Fruit fly (Drosophila melanogaster) whole organism, prepupa: ENCODE results near the gene CG34428.
A peak's percentile ranks its signal among the peaks of the same experiment; 100 is the strongest.

Experiments
- Blimp-1 ChIP-seq: fragments of 200-800 bp; sonication (Bioruptor generic); optimal IDR thresholded peaks from 3 replicates; lab custom pipeline; 2017; ENCODE audit warnings: missing biosample characterization, missing genetic modification characterization, mild to moderate bottlenecking, moderate library complexity, missing genetic modification reagents
- CG10631 ChIP-seq: fragments of 200-800 bp; sonication (Bioruptor generic); optimal IDR thresholded peaks from 2 replicates; lab custom pipeline; 2016; ENCODE audit warnings: missing biosample characterization, missing genetic modification characterization
- CG10669 ChIP-seq: fragments of 200-800 bp; sonication (Bioruptor generic); optimal IDR thresholded peaks from 3 replicates; lab custom pipeline; 2018; ENCODE audit warnings: missing biosample characterization, mild to moderate bottlenecking, missing genetic modification characterization, moderate library complexity
- CG11762 ChIP-seq: fragments of 200-800 bp; sonication (Bioruptor generic); optimal IDR thresholded peaks from 3 replicates; lab custom pipeline; 2016; ENCODE audit warnings: missing biosample characterization, missing genetic modification characterization; ENCODE audit not compliant: insufficient read depth
- CG11902 ChIP-seq: fragments of 200-800 bp; sonication (Bioruptor generic); optimal IDR thresholded peaks from 3 replicates; lab custom pipeline; 2016; ENCODE audit warnings: missing biosample characterization, missing genetic modification characterization
- CG1621 ChIP-seq: fragments of 200-800 bp; sonication (Bioruptor generic); optimal IDR thresholded peaks from 3 replicates; lab custom pipeline; 2018; ENCODE audit warnings: missing biosample characterization, mild to moderate bottlenecking, missing genetic modification characterization
- CG16779 ChIP-seq: fragments of 200-800 bp; sonication (Bioruptor generic); optimal IDR thresholded peaks from 3 replicates; lab custom pipeline; 2017; ENCODE audit warnings: missing biosample characterization, mild to moderate bottlenecking, missing genetic modification characterization
- CG3032 ChIP-seq: fragments of 200-800 bp; optimal IDR thresholded peaks from 2 replicates; lab custom pipeline; 2019; ENCODE audit warnings: missing biosample characterization, mild to moderate bottlenecking, missing genetic modification characterization, moderate library complexity
- CG31627 ChIP-seq: fragments of 200-800 bp; sonication (Bioruptor generic); optimal IDR thresholded peaks from 3 replicates; lab custom pipeline; 2016; ENCODE audit warnings: missing biosample characterization, missing genetic modification characterization
- CG34406 ChIP-seq: fragments of 200-800 bp; sonication (Bioruptor generic); optimal IDR thresholded peaks from 3 replicates; lab custom pipeline; 2016; ENCODE audit warnings: missing biosample characterization, missing genetic modification characterization
- CG3919 ChIP-seq: fragments of 200-800 bp; sonication (Bioruptor generic); optimal IDR thresholded peaks from 3 replicates; lab custom pipeline; 2016; ENCODE audit warnings: missing biosample characterization, missing genetic modification characterization
- CG4318 ChIP-seq: fragments of 200-800 bp; sonication (Bioruptor generic); optimal IDR thresholded peaks from 3 replicates; lab custom pipeline; 2017; ENCODE audit warnings: missing biosample characterization, mild to moderate bottlenecking, missing genetic modification characterization
- CG6163 ChIP-seq: fragments of 200-800 bp; sonication (Bioruptor generic); IDR thresholded peaks from 3 replicates; pipeline ENCODE4 v1.3.6; 2022; ENCODE audit warnings: missing biosample characterization, missing genetic modification characterization
- CG6276 ChIP-seq: fragments of 200-800 bp; sonication (Bioruptor generic); optimal IDR thresholded peaks from 2 replicates; lab custom pipeline; 2017; ENCODE audit warnings: missing biosample characterization, mild to moderate bottlenecking, missing genetic modification characterization
- CG6808 ChIP-seq: fragments of 200-800 bp; sonication (Bioruptor generic); optimal IDR thresholded peaks from 3 replicates; lab custom pipeline; 2017; ENCODE audit warnings: missing biosample characterization, missing genetic modification characterization, mild to moderate bottlenecking, moderate library complexity, missing genetic modification reagents
- CG6854 ChIP-seq: fragments of 200-800 bp; sonication (Bioruptor generic); optimal IDR thresholded peaks from 2 replicates; lab custom pipeline; 2017; ENCODE audit warnings: missing biosample characterization, mild to moderate bottlenecking, missing genetic modification characterization
- CG7368 ChIP-seq: fragments of 200-800 bp; sonication (Bioruptor generic); optimal IDR thresholded peaks from 3 replicates; lab custom pipeline; 2016; ENCODE audit warnings: missing biosample characterization, missing genetic modification characterization
- CG8119 ChIP-seq: fragments of 200-800 bp; sonication (Bioruptor generic); IDR thresholded peaks from 3 replicates; pipeline ENCODE4 v1.3.6; 2022; ENCODE audit warnings: missing biosample characterization, missing genetic modification characterization
- CG8319 ChIP-seq: fragments of 200-800 bp; sonication (Bioruptor generic); optimal IDR thresholded peaks from 3 replicates; lab custom pipeline; 2016; ENCODE audit warnings: missing biosample characterization, missing genetic modification characterization
- CG8632 ChIP-seq: fragments of 200-800 bp; sonication (Bioruptor generic); optimal IDR thresholded peaks from 3 replicates; lab custom pipeline; 2016; ENCODE audit warnings: missing biosample characterization, missing genetic modification characterization
- CG9139 ChIP-seq: fragments of 200-800 bp; sonication (Bioruptor generic); optimal IDR thresholded peaks from 3 replicates; lab custom pipeline; 2017; ENCODE audit warnings: missing biosample characterization, mild to moderate bottlenecking, missing genetic modification characterization
- Eip75B ChIP-seq: fragments of 200-800 bp; sonication (Bioruptor generic); optimal IDR thresholded peaks from 3 replicates; lab custom pipeline; 2016; ENCODE audit warnings: missing biosample characterization, missing genetic modification characterization
- Eip78C ChIP-seq: fragments of 200-800 bp; sonication (Bioruptor generic); peaks from one replicate; lab custom pipeline; 2016; ENCODE audit warnings: missing biosample characterization, missing genetic modification characterization
- Ets21C ChIP-seq: fragments of 200-800 bp; sonication (Bioruptor generic); optimal IDR thresholded peaks from 3 replicates; lab custom pipeline; 2016; ENCODE audit warnings: missing biosample characterization, missing genetic modification characterization
- Ets96B ChIP-seq: fragments of 200-800 bp; optimal IDR thresholded peaks from 2 replicates; lab custom pipeline; 2019; ENCODE audit warnings: missing biosample characterization, mild to moderate bottlenecking, missing genetic modification characterization, moderate library complexity
- Gug ChIP-seq: fragments of 200-800 bp; sonication (Bioruptor generic); IDR thresholded peaks from 2 replicates; pipeline ENCODE4 v1.3.6; 2022; ENCODE audit warnings: missing biosample characterization, missing genetic modification characterization
- Hr39 ChIP-seq: fragments of 200-800 bp; sonication (Bioruptor generic); optimal IDR thresholded peaks from 2 replicates; lab custom pipeline; 2016; ENCODE audit warnings: missing biosample characterization, missing genetic modification characterization
- Hr4 ChIP-seq: fragments of 200-800 bp; sonication (Bioruptor generic); optimal IDR thresholded peaks from 3 replicates; lab custom pipeline; 2016; ENCODE audit warnings: missing biosample characterization, missing genetic modification characterization
- Lpt ChIP-seq: fragments of 200-800 bp; sonication (Bioruptor generic); optimal IDR thresholded peaks from 3 replicates; lab custom pipeline; 2016; ENCODE audit warnings: missing biosample characterization, missing genetic modification characterization
- Met ChIP-seq: fragments of 200-800 bp; sonication (Bioruptor generic); optimal IDR thresholded peaks from 3 replicates; lab custom pipeline; 2016; ENCODE audit warnings: missing biosample characterization, missing genetic modification characterization
- Sox102F ChIP-seq: fragments of 200-800 bp; sonication (Bioruptor generic); optimal IDR thresholded peaks from 2 replicates; lab custom pipeline; 2016; ENCODE audit warnings: missing biosample characterization, mild to moderate bottlenecking, missing genetic modification characterization
- Sox15 ChIP-seq: fragments of 200-800 bp; sonication (Bioruptor generic); optimal IDR thresholded peaks from 3 replicates; lab custom pipeline; 2016; ENCODE audit warnings: missing biosample characterization, missing genetic modification characterization
- achi ChIP-seq: fragments of 200-800 bp; sonication (Bioruptor generic); optimal IDR thresholded peaks from 3 replicates; lab custom pipeline; 2016; ENCODE audit warnings: missing biosample characterization, missing genetic modification characterization
- cyc ChIP-seq: fragments of 200-800 bp; sonication (Bioruptor generic); optimal IDR thresholded peaks from 3 replicates; lab custom pipeline; 2016; ENCODE audit warnings: missing biosample characterization, missing genetic modification characterization
- eg ChIP-seq: fragments of 200-800 bp; sonication (Bioruptor generic); IDR thresholded peaks from 3 replicates; pipeline ENCODE4 v1.3.6; 2022; ENCODE audit warnings: missing biosample characterization, missing genetic modification characterization
- fd59A ChIP-seq: fragments of 200-800 bp; sonication (Bioruptor generic); optimal IDR thresholded peaks from 2 replicates; lab custom pipeline; 2017; ENCODE audit warnings: missing biosample characterization, mild to moderate bottlenecking, missing genetic modification characterization, missing genetic modification reagents
- fd85E ChIP-seq: fragments of 200-800 bp; sonication (Bioruptor generic); optimal IDR thresholded peaks from 3 replicates; lab custom pipeline; 2016; ENCODE audit warnings: missing biosample characterization, missing genetic modification characterization
- net ChIP-seq: fragments of 200-800 bp; sonication (Bioruptor generic); optimal IDR thresholded peaks from 3 replicates; lab custom pipeline; 2016; ENCODE audit warnings: missing biosample characterization, missing genetic modification characterization
- spab ChIP-seq: fragments of 200-800 bp; sonication (Bioruptor generic); optimal IDR thresholded peaks from 2 replicates; lab custom pipeline; 2017; ENCODE audit warnings: missing biosample characterization, mild to moderate bottlenecking, missing genetic modification characterization, missing genetic modification reagents
- ss ChIP-seq, 2 experiments: fragments of 200-800 bp; sonication (Bioruptor generic); optimal IDR thresholded peaks; 2 replicates in 1 of 2; 3 replicates in 1 of 2; lab custom pipeline; 2017 to 2018; ENCODE audit warnings: mild to moderate bottlenecking in 2 of 2, missing biosample characterization in 2 of 2, missing genetic modification characterization in 2 of 2, moderate library complexity in 1 of 2
- svp ChIP-seq: fragments of 200-800 bp; sonication (Bioruptor generic); peaks from one replicate; lab custom pipeline; 2016; ENCODE audit warnings: missing biosample characterization, missing genetic modification characterization
- vri ChIP-seq: fragments of 200-800 bp; sonication (Bioruptor generic); optimal IDR thresholded peaks from 3 replicates; lab custom pipeline; 2016; ENCODE audit warnings: missing biosample characterization, mild to moderate bottlenecking, missing genetic modification characterization

The CG34428 gene

dm6 chr3L:13030055-13030634 is 31.4 kb upstream of the CG34428 start (continued):
- TF ChIP-seq ss (GFP tag; optimal IDR thresholded peaks at IDR 0.05; lab: Kevin White, UChicago) (no peak), cyc (GFP tag; lab: Kevin White, UChicago) (no peak), Met (GFP tag; lab: Kevin White, UChicago) (peak; percentile 9), CG16779 (tag; lab: Kevin White, UChicago) (no peak), Sox102F (GFP tag; lab: Kevin White, UChicago) (no peak), CG4318 (GFP tag; lab: Kevin White, UChicago) (no peak), Hr39 (GFP tag; lab: Kevin White, UChicago) (no peak), vri (GFP tag; lab: Kevin White, UChicago) (no peak), CG8119 (no peak), achi (GFP tag; lab: Kevin White, UChicago) (no peak), CG1621 (tag; lab: Kevin White, UChicago) (no peak)

- no peak for TF ChIP-seq CG11762 (GFP tag; lab: Kevin White, UChicago)
- TF ChIP-seq CG11902 (GFP tag; lab: Kevin White, UChicago) = no peak
- TF ChIP-seq net (GFP tag; lab: Kevin White, UChicago) = no peak
- no peak for TF ChIP-seq Sox15 (GFP tag; lab: Kevin White, UChicago)
- TF ChIP-seq Eip75B (GFP tag; lab: Kevin White, UChicago) = no peak
- TF ChIP-seq Ets96B (tag; lab: Kevin White, UChicago) = no peak
- TF ChIP-seq CG8632 = no peak
- TF ChIP-seq cyc (GFP tag; lab: Kevin White, UChicago) = no peak
- no peak for TF ChIP-seq CG6163 (GFP tag; lab: Robert Waterston, UW)
- no peak for TF ChIP-seq CG4318 (GFP tag; lab: Kevin White, UChicago)
- no peak for TF ChIP-seq spab (GFP tag; lab: Kevin White, UChicago)
- TF ChIP-seq CG1621 (tag; lab: Kevin White, UChicago) = no peak
These were observed 30.2 kb upstream of the CG34428 start for dm6 chr3L:13031326-13031725.

- TF ChIP-seq Ets96B (tag; lab: Kevin White, UChicago) (no peak), CG6808 (GFP tag; lab: Kevin White, UChicago) (no peak), CG9139 (no peak), cyc (GFP tag; lab: Kevin White, UChicago) (no peak), CG6854 (GFP tag; lab: Kevin White, UChicago) (no peak), CG31627 (peak; percentile 5), CG8632 (no peak), CG10669 (GFP tag; lab: Kevin White, UChicago) (no peak), svp (peak; percentile 89), CG8319 (GFP tag; lab: Kevin White, UChicago) (no peak), ss (GFP tag; optimal IDR thresholded peaks at IDR 0.05; lab: Kevin White, UChicago) (peak; percentile 18 to 70), Ets21C (GFP tag; lab: Kevin White, UChicago) (no peak), vri (GFP tag; lab: Kevin White, UChicago) (no peak), CG10631 (GFP tag; lab: Kevin White, UChicago) (peak; percentile 42), CG7368 (GFP tag; lab: Kevin White, UChicago) (no peak), Hr4 (GFP tag; lab: Kevin White, UChicago) (no peak), Gug (GFP tag; lab: Robert Waterston, UW) (no peak), CG16779 (tag; lab: Kevin White, UChicago) (no peak), CG6276 (GFP tag; lab: Kevin White, UChicago) (peak; percentile 5), Lpt (GFP tag; lab: Kevin White, UChicago) (peak; percentile 18), CG34406 (GFP tag; lab: Kevin White, UChicago) (peak; percentile 5), Met (GFP tag; lab: Kevin White, UChicago) (peak; percentile 10), CG3919 (peak; percentile 21), CG6163 (GFP tag; lab: Robert Waterston, UW) (no peak), Hr39 (GFP tag; lab: Kevin White, UChicago) (peak; percentile 3), CG4318 (GFP tag; lab: Kevin White, UChicago) (no peak), net (GFP tag; lab: Kevin White, UChicago) (no peak), Eip75B (GFP tag; lab: Kevin White, UChicago) (peak; percentile 6), Sox15 (GFP tag; lab: Kevin White, UChicago) (no peak), CG1621 (tag; lab: Kevin White, UChicago) (no peak), CG3032 (tag; lab: Kevin White, UChicago) (peak; percentile 33), eg (GFP tag; lab: Robert Waterston, UW) (no peak), Eip78C (GFP tag; lab: Kevin White, UChicago) (peak; percentile 54), Blimp-1 (GFP tag; lab: Kevin White, UChicago) (no peak), spab (GFP tag; lab: Kevin White, UChicago) (no peak), fd85E (no peak), fd59A (GFP tag; lab: Kevin White, UChicago) (no peak)
These were observed 29.3 kb upstream of the CG34428 start for dm6 chr3L:13032085-13032914.
